Fruit fly (Drosophila melanogaster): ENCODE measurements around the gene CG1136.

The CG1136 gene

dm6 chr3L:4026506-4026868 lies 19.9 kb upstream of the CG1136 start, which contains the start of gene Gr64a:
Gene Gr64a, plus strand, starts transcription at chr3L:4026769.
- TF ChIP-seq pan (optimal IDR thresholded peaks at IDR 0.05) (no peak), usp (GFP tag; optimal IDR thresholded peaks at IDR 0.05) (no peak), psq (optimal IDR thresholded peaks at IDR 0.05) (no peak), Dll (optimal IDR thresholded peaks at IDR 0.05) (no peak), CG8478 (optimal IDR thresholded peaks at IDR 0.05) (no peak), EcR (GFP tag; optimal IDR thresholded peaks at IDR 0.05) (no peak)

- TF ChIP-seq Dll (optimal IDR thresholded peaks at IDR 0.05) (no peak), EcR (GFP tag; optimal IDR thresholded peaks at IDR 0.05) (no peak), CG8478 (optimal IDR thresholded peaks at IDR 0.05) (no peak), pan (optimal IDR thresholded peaks at IDR 0.05) (no peak)
These were observed 18.1 kb upstream of the CG1136 start, which contains the start of the genes Gr64b and Gr64c for dm6 chr3L:4028305-4028704. Gene Gr64b, plus strand, starts transcription at chr3L:4028605. Gene Gr64c, plus strand, starts transcription at chr3L:4028605.

- TF ChIP-seq psq (optimal IDR thresholded peaks at IDR 0.05) (no peak), pan (optimal IDR thresholded peaks at IDR 0.05) (no peak), CG8478 (optimal IDR thresholded peaks at IDR 0.05) (no peak), usp (GFP tag; optimal IDR thresholded peaks at IDR 0.05) (no peak), EcR (GFP tag; optimal IDR thresholded peaks at IDR 0.05) (no peak), Dll (optimal IDR thresholded peaks at IDR 0.05) (no peak)
These were observed 14.6 kb upstream of the CG1136 start, which contains the start of the genes Gr64d and Gr64e for dm6 chr3L:4031762-4032161. Gene Gr64d, plus strand, starts transcription at chr3L:4032062. Gene Gr64e, plus strand, starts transcription at chr3L:4032141.

dm6 chr3L:4035499-4035898 lies 10.9 kb upstream of the CG1136 start, which contains the start of gene Gr64f:
Gene Gr64f, plus strand, starts transcription at chr3L:4035799.
- TF ChIP-seq EcR (GFP tag; optimal IDR thresholded peaks at IDR 0.05) = no peak
- TF ChIP-seq usp (GFP tag; optimal IDR thresholded peaks at IDR 0.05) = no peak
- no peak for TF ChIP-seq Dll (optimal IDR thresholded peaks at IDR 0.05)
- no peak for TF ChIP-seq CG8478 (optimal IDR thresholded peaks at IDR 0.05)
- no peak for TF ChIP-seq psq (optimal IDR thresholded peaks at IDR 0.05)
- no peak for TF ChIP-seq pan (optimal IDR thresholded peaks at IDR 0.05)

dm6 chr3L:4040247-4040925 lies 6.0 kb upstream of the CG1136 start, which contains the start of the genes CG11593 and Rcd5:
Gene CG11593, minus strand, starts transcription at chr3L:4040482.
Gene Rcd5, plus strand, starts transcription at chr3L:4040529.
- TF ChIP-seq EcR (GFP tag; optimal IDR thresholded peaks at IDR 0.05) (no peak), Dll (optimal IDR thresholded peaks at IDR 0.05) (no peak), pan (optimal IDR thresholded peaks at IDR 0.05) (no peak), CG8478 (optimal IDR thresholded peaks at IDR 0.05) (no peak), psq (optimal IDR thresholded peaks at IDR 0.05) (no peak), usp (GFP tag; optimal IDR thresholded peaks at IDR 0.05) (no peak)

dm6 chr3L:4044497-4044896 lies 1.9 kb upstream of the CG1136 start:
- TF ChIP-seq EcR (GFP tag; optimal IDR thresholded peaks at IDR 0.05) (no peak), pan (optimal IDR thresholded peaks at IDR 0.05) (no peak), psq (optimal IDR thresholded peaks at IDR 0.05) (no peak), CG8478 (optimal IDR thresholded peaks at IDR 0.05) (no peak), usp (GFP tag; optimal IDR thresholded peaks at IDR 0.05) (no peak)

- TF ChIP-seq pan (optimal IDR thresholded peaks at IDR 0.05) (no peak), CG8478 (optimal IDR thresholded peaks at IDR 0.05) (no peak), psq (optimal IDR thresholded peaks at IDR 0.05) (no peak), usp (GFP tag; optimal IDR thresholded peaks at IDR 0.05) (no peak), Dll (optimal IDR thresholded peaks at IDR 0.05) (no peak), EcR (GFP tag; optimal IDR thresholded peaks at IDR 0.05) (no peak)
These were observed 1.2 kb downstream of the CG1136 start, which contains the start of gene Dpy-30L2 for dm6 chr3L:4047635-4048034. Gene Dpy-30L2, minus strand, starts transcription at chr3L:4047735.

dm6 chr3L:4049082-4049481 lies 2.7 kb downstream of the CG1136 start:
- no peak for TF ChIP-seq Dll (optimal IDR thresholded peaks at IDR 0.05)
- no peak for TF ChIP-seq psq (optimal IDR thresholded peaks at IDR 0.05)
- no peak for TF ChIP-seq EcR (GFP tag; optimal IDR thresholded peaks at IDR 0.05)
- no peak for TF ChIP-seq usp (GFP tag; optimal IDR thresholded peaks at IDR 0.05)
- TF ChIP-seq CG8478 (optimal IDR thresholded peaks at IDR 0.05) = no peak
- TF ChIP-seq pan (optimal IDR thresholded peaks at IDR 0.05) = no peak

- TF ChIP-seq psq (optimal IDR thresholded peaks at IDR 0.05) (no peak), pan (optimal IDR thresholded peaks at IDR 0.05) (no peak), Dll (optimal IDR thresholded peaks at IDR 0.05) (no peak), EcR (GFP tag; optimal IDR thresholded peaks at IDR 0.05) (no peak), CG8478 (optimal IDR thresholded peaks at IDR 0.05) (no peak)
These were observed 9.1 kb downstream of the CG1136 start for dm6 chr3L:4055438-4055962.

- TF ChIP-seq usp (GFP tag; optimal IDR thresholded peaks at IDR 0.05) (no peak), EcR (GFP tag; optimal IDR thresholded peaks at IDR 0.05) (no peak), Dll (optimal IDR thresholded peaks at IDR 0.05) (no peak), psq (optimal IDR thresholded peaks at IDR 0.05) (no peak), CG8478 (optimal IDR thresholded peaks at IDR 0.05) (no peak), pan (optimal IDR thresholded peaks at IDR 0.05) (no peak)
These were observed 10.4 kb downstream of the CG1136 start for dm6 chr3L:4056812-4057211.

dm6 chr3L:4059293-4059820 lies 13.0 kb downstream of the CG1136 start, which contains the start of gene Ugt305A1:
Gene Ugt305A1, plus strand, starts transcription at chr3L:4059770.
- TF ChIP-seq usp (GFP tag; optimal IDR thresholded peaks at IDR 0.05) (no peak), Dll (optimal IDR thresholded peaks at IDR 0.05) (no peak), EcR (GFP tag; optimal IDR thresholded peaks at IDR 0.05) (no peak), CG8478 (optimal IDR thresholded peaks at IDR 0.05) (no peak)

dm6 chr3L:4061921-4062474 lies 15.6 kb downstream of the CG1136 start, which contains the start of gene dib:
Gene dib, plus strand, starts transcription at chr3L:4062292.
- no peak for TF ChIP-seq psq (optimal IDR thresholded peaks at IDR 0.05)
- no peak for TF ChIP-seq EcR (GFP tag; optimal IDR thresholded peaks at IDR 0.05)
- no peak for TF ChIP-seq CG8478 (optimal IDR thresholded peaks at IDR 0.05)
- TF ChIP-seq Dll (optimal IDR thresholded peaks at IDR 0.05) = no peak
- TF ChIP-seq usp (GFP tag; optimal IDR thresholded peaks at IDR 0.05) = no peak
- no peak for TF ChIP-seq pan (optimal IDR thresholded peaks at IDR 0.05)
